Worm (Caenorhabditis elegans) whole organism, mixed stage, embryonic: ENCODE results near the gene C16C10.8.

Source experiments
- M03D4.4 ChIP-seq: sonication (generic microtip); optimal IDR thresholded peaks from 2 replicates; lab custom pipeline; 2017; ENCODE audit warnings: mild to moderate bottlenecking, missing genetic modification characterization, missing compliant biosample characterization
- ces-1 ChIP-seq: fragments of 150-350 bp; optimal IDR thresholded peaks from 2 replicates; lab custom pipeline; 2014; ENCODE audit warnings: missing biosample characterization, missing genetic modification reagents, missing genetic modification characterization
- lin-13 ChIP-seq: fragments of 150-350 bp; optimal IDR thresholded peaks from 2 replicates; lab custom pipeline; 2014; ENCODE audit warnings: missing biosample characterization, missing genetic modification characterization
- mab-5 ChIP-seq: fragments of 150-350 bp; optimal IDR thresholded peaks from 2 replicates; lab custom pipeline; 2014; ENCODE audit warnings: missing biosample characterization, missing genetic modification characterization
- nhr-12 ChIP-seq: fragments of 150-350 bp; optimal IDR thresholded peaks from 2 replicates; lab custom pipeline; 2014; ENCODE audit warnings: missing biosample characterization, missing genetic modification characterization
- snpc-4 ChIP-seq: fragments of 150-350 bp; optimal IDR thresholded peaks from 2 replicates; lab custom pipeline; 2014; ENCODE audit warnings: missing biosample characterization, missing genetic modification characterization

- TF ChIP-seq lin-13 (tag; lab: Kevin White, UChicago) (no peak), nhr-12 (tag; lab: Kevin White, UChicago) (no peak), M03D4.4 (tag; lab: Kevin White, UChicago) (no peak), ces-1 (GFP tag; lab: Kevin White, UChicago) (no peak), snpc-4 (tag; lab: Kevin White, UChicago) (no peak), mab-5 (no peak)
These were observed 30.6 kb upstream of the C16C10.8 start for ce11 chrIII:4194349-4195110.
